Fruit fly (Drosophila melanogaster): Measurements from ENCODE around the gene Pus10.

Gene Pus10

DNA sequence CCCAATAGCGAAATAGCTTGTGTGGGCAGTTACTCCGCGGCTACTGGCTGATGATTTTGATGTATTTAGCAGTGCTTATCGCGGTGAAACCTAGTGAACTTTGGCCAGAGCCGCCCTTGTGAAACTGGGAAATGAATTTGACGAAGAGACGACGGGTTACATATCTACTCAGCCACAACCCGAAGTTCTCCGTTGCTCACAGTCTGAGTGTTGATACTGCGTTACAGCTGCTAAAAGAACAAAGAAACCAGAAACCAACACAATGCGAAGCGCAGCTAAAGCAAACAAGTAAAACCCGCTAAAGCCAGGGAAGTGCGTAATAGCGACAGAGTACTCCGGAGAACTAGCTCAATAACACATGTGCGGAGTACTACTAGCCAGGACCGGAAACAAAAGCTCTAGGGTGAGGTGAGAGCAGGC lies 26.8 kb downstream of the Pus10 start (continued):
- TF ChIP-seq CG1792 (GFP tag; optimal IDR thresholded peaks at IDR 0.05) (no peak), psq (GFP tag; optimal IDR thresholded peaks at IDR 0.05) (no peak), jing (GFP tag; optimal IDR thresholded peaks at IDR 0.05) (no peak), vnd (GFP tag; IDR thresholded peaks at IDR 0.05; ENCODE audit: partially characterized antibody) (no peak), CG2712 (tag; optimal IDR thresholded peaks at IDR 0.05) (no peak), CG18599 (GFP tag; optimal IDR thresholded peaks at IDR 0.05) (no peak), dimm (GFP tag; IDR thresholded peaks at IDR 0.05) (no peak), dysf (GFP tag; IDR thresholded peaks at IDR 0.05) (no peak; the same call in 2 of the 3 replicates), knrl (GFP tag; IDR thresholded peaks at IDR 0.05; ENCODE audit: partially characterized antibody) (no peak), CG33213 (GFP tag; optimal IDR thresholded peaks at IDR 0.05) (peak; percentile 3), sisA (GFP tag; IDR thresholded peaks at IDR 0.05) (no peak), HLH54F (GFP tag; optimal IDR thresholded peaks at IDR 0.05) (no peak), Mes4 (GFP tag; optimal IDR thresholded peaks at IDR 0.05) (no peak), Opbp (GFP tag; IDR thresholded peaks at IDR 0.05; ENCODE audit: partially characterized antibody) (no peak), YL-1 (GFP tag; optimal IDR thresholded peaks at IDR 0.05) (no peak), CG17385 (GFP tag; optimal IDR thresholded peaks at IDR 0.05) (peak; percentile 21), Lpt (GFP tag; optimal IDR thresholded peaks at IDR 0.05) (no peak), pnt (GFP tag; optimal IDR thresholded peaks at IDR 0.05) (no peak), CG15514 (GFP tag; optimal IDR thresholded peaks at IDR 0.05) (peak; percentile 78), sob (GFP tag; IDR thresholded peaks at IDR 0.05) (peak; percentile 28; the same call in 1 of the 2 replicates), CG11695 (GFP tag; IDR thresholded peaks at IDR 0.05) (peak; percentile 45; the same call in 1 of the 3 replicates), Xrp1 (GFP tag; IDR thresholded peaks at IDR 0.05) (no peak), tap (tag; optimal IDR thresholded peaks at IDR 0.05) (no peak), Dbx (GFP tag; IDR thresholded peaks at IDR 0.05) (peak; percentile 16; the same call in 1 of the 3 replicates), kni (GFP tag; optimal IDR thresholded peaks at IDR 0.05) (no peak), CG12659 (GFP tag; optimal IDR thresholded peaks at IDR 0.05) (no peak), Bgb (GFP tag; IDR thresholded peaks at IDR 0.05; ENCODE audit: partially characterized antibody) (no peak), wek (GFP tag; optimal IDR thresholded peaks at IDR 0.05) (no peak), otp (GFP tag; IDR thresholded peaks at IDR 0.05) (0 out of 3 replicates have a peak, but pooled peaks have one; percentile 8), Asciz (GFP tag; optimal IDR thresholded peaks at IDR 0.05) (no peak), gem (tag; optimal IDR thresholded peaks at IDR 0.05) (no peak), Dp (GFP tag; optimal IDR thresholded peaks at IDR 0.05) (no peak), HmgD (GFP tag; optimal IDR thresholded peaks at IDR 0.05) (no peak), CG4617 (GFP tag; optimal IDR thresholded peaks at IDR 0.05; ENCODE audit: borderline replicate concordance) (no peak), NC2β (GFP tag; optimal IDR thresholded peaks at IDR 0.05) (no peak), sens (GFP tag) (peak; percentile 86), trem (tag; optimal IDR thresholded peaks at IDR 0.05) (no peak), E2f1 (GFP tag; IDR thresholded peaks at IDR 0.05) (no peak), CG8359 (GFP tag; optimal IDR thresholded peaks at IDR 0.05; ENCODE audit: borderline replicate concordance) (no peak), Hr3 (GFP tag; optimal IDR thresholded peaks at IDR 0.05) (no peak), D19B (GFP tag; optimal IDR thresholded peaks at IDR 0.05) (no peak), aop (GFP tag; IDR thresholded peaks at IDR 0.05) (no peak), CG2199 (GFP tag; IDR thresholded peaks at IDR 0.05) (0 out of 3 replicates have a peak, but pooled peaks have one; percentile 54), Fer1 (GFP tag; optimal IDR thresholded peaks at IDR 0.05) (peak; percentile 37), CG12391 (tag; optimal IDR thresholded peaks at IDR 0.05) (no peak), twi (tag; optimal IDR thresholded peaks at IDR 0.05) (no peak), Nf-YB (GFP tag; optimal IDR thresholded peaks at IDR 0.05) (no peak), oc (tag; optimal IDR thresholded peaks at IDR 0.05) (no peak), org-1 (GFP tag; optimal IDR thresholded peaks at IDR 0.05) (no peak), CG6654 (GFP tag; optimal IDR thresholded peaks at IDR 0.05) (no peak), MBD-R2 (GFP tag; IDR thresholded peaks at IDR 0.05) (no peak)

Data from whole organism, embryonic.